Fruit fly (Drosophila melanogaster): ENCODE results near the gene CG3436.

The CG3436 gene

DNA sequence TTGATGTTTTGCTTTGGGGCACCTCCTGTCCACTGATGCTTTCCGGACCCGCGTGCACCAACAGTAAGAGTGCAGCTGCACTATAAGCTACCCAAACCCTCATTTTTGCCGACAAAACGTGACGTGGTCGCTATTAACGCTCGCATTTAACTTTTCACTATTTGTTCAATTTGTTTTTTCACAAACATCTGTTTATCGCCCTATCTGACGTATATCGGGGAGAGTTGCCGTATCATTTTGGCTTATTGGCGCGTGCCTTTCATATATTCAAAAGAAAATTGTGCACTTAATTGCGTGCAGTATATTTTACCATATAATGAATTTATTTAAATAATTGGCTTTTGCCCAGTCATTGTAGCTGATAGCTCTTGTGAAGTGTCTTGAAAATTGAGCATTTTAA lies 49.3 kb upstream of the CG3436 start, which contains the start of the genes Nhe1 and Sam-S (continued):
- no peak for TF ChIP-seq nmo (GFP tag; optimal IDR thresholded peaks at IDR 0.05)
- no peak for TF ChIP-seq Nf-YC (tag; optimal IDR thresholded peaks at IDR 0.05)
- TF ChIP-seq crc (GFP tag; optimal IDR thresholded peaks at IDR 0.05), result no peak
- no peak for TF ChIP-seq jigr1 (GFP tag; IDR thresholded peaks at IDR 0.05)
- no peak for TF ChIP-seq CG10543 (GFP tag; optimal IDR thresholded peaks at IDR 0.05)
- no peak for TF ChIP-seq chinmo (GFP tag; IDR thresholded peaks at IDR 0.05; ENCODE audit: partially characterized antibody)
- TF ChIP-seq Scr (GFP tag; IDR thresholded peaks at IDR 0.05; ENCODE audit: partially characterized antibody), result peak; percentile 14
- no peak for TF ChIP-seq CG8478 (optimal IDR thresholded peaks at IDR 0.05)
- TF ChIP-seq E2f2 (GFP tag; IDR thresholded peaks at IDR 0.05), result peak; percentile 89
- no peak for TF ChIP-seq CG2129 (GFP tag; IDR thresholded peaks at IDR 0.05; ENCODE audit: partially characterized antibody)
- no peak for TF ChIP-seq YL-1 (GFP tag; optimal IDR thresholded peaks at IDR 0.05)
- no peak for TF ChIP-seq tap (tag; optimal IDR thresholded peaks at IDR 0.05)
- TF ChIP-seq Ets97D (GFP tag; optimal IDR thresholded peaks at IDR 0.05), result peak; percentile 6
- no peak for TF ChIP-seq CG11398 (GFP tag; optimal IDR thresholded peaks at IDR 0.05)
- TF ChIP-seq MTF-1 (GFP tag; optimal IDR thresholded peaks at IDR 0.05; ENCODE audit: borderline replicate concordance), result no peak
- no peak for TF ChIP-seq Gug (GFP tag; IDR thresholded peaks at IDR 0.05)
- TF ChIP-seq CG17186 (GFP tag; optimal IDR thresholded peaks at IDR 0.05), result no peak
- no peak for TF ChIP-seq slp2 (GFP tag; optimal IDR thresholded peaks at IDR 0.05)
- no peak for TF ChIP-seq gce (GFP tag; IDR thresholded peaks at IDR 0.05)
- no peak for TF ChIP-seq CG8089 (GFP tag; optimal IDR thresholded peaks at IDR 0.05)
- TF ChIP-seq HLH54F (GFP tag; optimal IDR thresholded peaks at IDR 0.05), result no peak
- no peak for TF ChIP-seq CG10654 (GFP tag; optimal IDR thresholded peaks at IDR 0.05)
- no peak for TF ChIP-seq CG9797 (GFP tag; optimal IDR thresholded peaks at IDR 0.05)
- 0 out of 3 replicates have a peak, but pooled peaks have one; percentile 27 for TF ChIP-seq CG6791 (GFP tag; IDR thresholded peaks at IDR 0.05; ENCODE audit: partially characterized antibody)
- peak; percentile 40 for TF ChIP-seq pzg (GFP tag; optimal IDR thresholded peaks at IDR 0.05)
- peak; percentile 38 for TF ChIP-seq CG4617 (GFP tag; optimal IDR thresholded peaks at IDR 0.05; ENCODE audit: borderline replicate concordance)
- no peak for TF ChIP-seq CG6689 (GFP tag; IDR thresholded peaks at IDR 0.05)
- TF ChIP-seq jumu (GFP tag; optimal IDR thresholded peaks at IDR 0.05), result no peak
- TF ChIP-seq pfk (GFP tag; optimal IDR thresholded peaks at IDR 0.05), result no peak
- no peak for TF ChIP-seq br (optimal IDR thresholded peaks at IDR 0.05)
- TF ChIP-seq grau (tag; optimal IDR thresholded peaks at IDR 0.05), result no peak
- TF ChIP-seq insv (GFP tag; optimal IDR thresholded peaks at IDR 0.05), result no peak
- TF ChIP-seq ase (GFP tag; IDR thresholded peaks at IDR 0.05), result no peak
- no peak for TF ChIP-seq CG4360 (GFP tag; IDR thresholded peaks at IDR 0.05)
- no peak for TF ChIP-seq tin (GFP tag; optimal IDR thresholded peaks at IDR 0.05)
- TF ChIP-seq Chrac-16 (GFP tag; optimal IDR thresholded peaks at IDR 0.05), result no peak
- TF ChIP-seq BtbVII (GFP tag; optimal IDR thresholded peaks at IDR 0.05), result no peak
- TF ChIP-seq MESR4 (GFP tag; optimal IDR thresholded peaks at IDR 0.05), result peak; percentile 83
- no peak for TF ChIP-seq Optix (GFP tag; IDR thresholded peaks at IDR 0.05)
- no peak for TF ChIP-seq emc (GFP tag; optimal IDR thresholded peaks at IDR 0.05)
- TF ChIP-seq vfl (GFP tag; optimal IDR thresholded peaks at IDR 0.05), result no peak
- TF ChIP-seq Taf1 (GFP tag; IDR thresholded peaks at IDR 0.05), result no peak
- no peak for TF ChIP-seq hkb (optimal IDR thresholded peaks at IDR 0.05)
- no peak for TF ChIP-seq hkb (GFP tag; IDR thresholded peaks at IDR 0.05)
- TF ChIP-seq Sry-β (GFP tag; optimal IDR thresholded peaks at IDR 0.05), result no peak
- TF ChIP-seq Med (GFP tag), result no peak
- no peak for TF ChIP-seq ems (GFP tag; optimal IDR thresholded peaks at IDR 0.05)
- peak; percentile 9 for TF ChIP-seq trem (tag; optimal IDR thresholded peaks at IDR 0.05)
- peak; percentile 15 for TF ChIP-seq twi (tag; optimal IDR thresholded peaks at IDR 0.05)
- TF ChIP-seq CG17802 (tag; optimal IDR thresholded peaks at IDR 0.05), result no peak
- peak; percentile 55 for TF ChIP-seq Dref (GFP tag; IDR thresholded peaks at IDR 0.05)
- TF ChIP-seq CG15479 (GFP tag; optimal IDR thresholded peaks at IDR 0.05), result no peak
- TF ChIP-seq CG43689 (GFP tag; IDR thresholded peaks at IDR 0.05), result no peak

Data from whole organism, embryonic.